Worm (Caenorhabditis elegans): ENCODE results near the gene rbc-2.
A peak's percentile ranks its signal among the peaks of the same experiment; 100 is the strongest.

rbc-2 gene

DNA sequence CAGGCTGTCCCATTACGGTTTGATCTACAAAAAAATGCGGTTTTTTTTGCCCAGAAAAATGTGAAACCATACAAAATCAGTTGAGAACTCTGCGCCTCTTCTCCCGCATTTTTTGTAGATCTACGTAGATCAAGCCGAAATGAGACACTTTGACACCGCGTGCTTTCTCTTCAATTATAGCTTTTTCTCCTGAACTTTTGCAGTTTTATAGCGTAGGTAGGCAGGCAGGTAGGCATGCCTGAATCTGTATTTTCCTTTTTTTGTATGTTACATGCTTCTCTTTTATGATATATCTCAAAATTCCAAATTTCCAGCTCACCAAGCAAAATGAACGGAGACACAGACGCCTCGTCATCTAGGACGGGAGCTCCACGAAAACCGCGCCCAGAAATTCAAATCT, 54.9 kb downstream of the rbc-2 start, which contains the start of gene smg-6:
TSS of gene smg-6 (plus strand) at position 301 of the 400 bp plus-strand sequence.
- TF ChIP-seq W03F9.2 (tag; optimal IDR thresholded peaks at IDR 0.05): no peak
- no peak for TF ChIP-seq dao-5 (tag; optimal IDR thresholded peaks at IDR 0.05)
- TF ChIP-seq him-1 (tag; optimal IDR thresholded peaks at IDR 0.05): no peak

DNA sequence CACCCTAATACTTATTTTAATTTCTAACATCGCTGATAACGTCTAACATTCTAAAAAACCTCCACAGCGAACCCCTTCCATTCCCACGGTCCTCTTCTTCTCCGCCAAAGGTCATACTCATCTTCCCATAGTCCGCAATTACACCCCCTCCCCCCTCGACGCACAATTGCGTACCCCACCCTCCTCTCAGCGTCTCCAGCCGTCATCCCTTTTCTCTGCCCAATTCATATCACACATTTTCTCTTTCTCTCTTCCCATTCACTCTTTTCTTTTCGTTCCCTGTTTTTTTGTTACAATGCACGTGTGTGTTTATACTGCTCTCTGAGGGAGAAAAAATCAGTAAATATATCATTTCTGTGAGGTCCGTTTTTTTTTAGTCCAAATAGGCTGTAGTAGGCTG, 56.6 kb downstream of the rbc-2 start:
- no peak for TF ChIP-seq him-1 (tag; optimal IDR thresholded peaks at IDR 0.05)
- no peak for TF ChIP-seq dao-5 (tag; optimal IDR thresholded peaks at IDR 0.05)
- TF ChIP-seq W03F9.2 (tag; optimal IDR thresholded peaks at IDR 0.05): peak; percentile 35

DNA sequence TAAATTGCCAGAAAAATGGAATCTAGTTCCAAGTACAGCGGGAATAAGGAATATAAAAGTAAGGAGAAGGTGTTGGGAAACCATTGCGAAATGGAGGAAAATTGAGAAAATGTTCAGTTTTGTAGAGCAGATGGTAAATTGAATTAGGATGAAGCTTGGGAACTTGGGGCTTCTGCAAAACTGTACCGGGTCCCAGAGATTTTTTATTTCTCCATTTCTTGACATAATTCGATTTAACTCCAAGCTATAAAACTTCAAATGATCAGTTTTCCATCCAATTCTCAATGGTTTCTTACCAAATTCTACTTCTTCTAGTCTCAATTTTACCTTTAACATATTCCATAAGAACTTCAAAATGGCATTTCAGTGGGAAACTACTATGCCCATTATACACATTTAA, 60.3 kb downstream of the rbc-2 start, which contains the start of the genes E02H9.9 and E02H9.1:
TSS of gene E02H9.9 (minus strand) at position 101 of the 400 bp plus-strand sequence.
TSS of gene E02H9.1 (plus strand) at position 285 of the 400 bp plus-strand sequence.
- TF ChIP-seq dao-5 (tag; optimal IDR thresholded peaks at IDR 0.05): no peak
- no peak for TF ChIP-seq W03F9.2 (tag; optimal IDR thresholded peaks at IDR 0.05)
- TF ChIP-seq him-1 (tag; optimal IDR thresholded peaks at IDR 0.05): no peak

Measured in whole organism, L4/young adult.